Fruit fly (Drosophila melanogaster) whole organism, embryonic: Measurements from ENCODE around the gene ghi.

Source experiments
- Asciz ChIP-seq: fragments of 200-800 bp; sonication (Bioruptor generic); optimal IDR thresholded peaks from 2 replicates; lab custom pipeline; 2017; ENCODE audit warnings: missing biosample characterization, mild to moderate bottlenecking, missing genetic modification characterization, missing genetic modification reagents
- C15 ChIP-seq: fragments of 200-800 bp; sonication (Bioruptor generic); IDR thresholded peaks from 3 replicates; pipeline ENCODE4 v1.3.6; 2022; ENCODE audit warnings: missing biosample characterization, missing genetic modification characterization
- CG10543 ChIP-seq: fragments of 200-800 bp; sonication (Bioruptor generic); optimal IDR thresholded peaks from 3 replicates; lab custom pipeline; 2017; ENCODE audit warnings: missing biosample characterization, mild to moderate bottlenecking, missing genetic modification characterization, moderate library complexity
- CG10565 ChIP-seq: fragments of 200-800 bp; sonication (Bioruptor generic); optimal IDR thresholded peaks from 3 replicates; lab custom pipeline; 2016; ENCODE audit warnings: missing biosample characterization, mild to moderate bottlenecking, missing genetic modification characterization
- CG10979 ChIP-seq: fragments of 200-800 bp; sonication (Bioruptor generic); optimal IDR thresholded peaks from 2 replicates; lab custom pipeline; 2018; ENCODE audit warnings: missing biosample characterization, mild to moderate bottlenecking, missing genetic modification characterization, moderate library complexity
- CG12769 ChIP-seq: fragments of 200-800 bp; sonication (Bioruptor generic); optimal IDR thresholded peaks from 2 replicates; lab custom pipeline; 2019; ENCODE audit warnings: missing biosample characterization, mild to moderate bottlenecking, missing genetic modification characterization, moderate library complexity
- CG12942 ChIP-seq: fragments of 200-800 bp; sonication (Bioruptor generic); optimal IDR thresholded peaks from 3 replicates; lab custom pipeline; 2016; ENCODE audit warnings: missing biosample characterization, missing genetic modification characterization
- CG16815 ChIP-seq: fragments of 200-800 bp; sonication (Bioruptor generic); optimal IDR thresholded peaks from 3 replicates; lab custom pipeline; 2017; ENCODE audit warnings: missing biosample characterization, mild to moderate bottlenecking, missing genetic modification characterization
- CG17385 ChIP-seq: fragments of 200-800 bp; sonication (Bioruptor generic); optimal IDR thresholded peaks from 3 replicates; lab custom pipeline; 2018; ENCODE audit warnings: missing biosample characterization, mild to moderate bottlenecking, missing genetic modification characterization
- CG18262 ChIP-seq: fragments of 200-800 bp; optimal IDR thresholded peaks from 3 replicates; lab custom pipeline; 2019; ENCODE audit warnings: missing biosample characterization, mild to moderate bottlenecking, missing genetic modification characterization, moderate library complexity
- CG2202 ChIP-seq: fragments of 200-800 bp; sonication (Bioruptor generic); optimal IDR thresholded peaks from 2 replicates; lab custom pipeline; 2018; ENCODE audit warnings: missing biosample characterization, mild to moderate bottlenecking, missing genetic modification characterization
- CG2678 ChIP-seq: fragments of 200-800 bp; sonication (Bioruptor generic); optimal IDR thresholded peaks from 3 replicates; lab custom pipeline; 2019; ENCODE audit warnings: missing biosample characterization, mild to moderate bottlenecking, missing genetic modification characterization, moderate library complexity
- CG30020 ChIP-seq: fragments of 200-800 bp; optimal IDR thresholded peaks from 2 replicates; lab custom pipeline; 2019; ENCODE audit warnings: missing biosample characterization, mild to moderate bottlenecking, missing genetic modification characterization, moderate library complexity
- CG30403 ChIP-seq: fragments of 200-800 bp; sonication (Bioruptor generic); optimal IDR thresholded peaks from 3 replicates; lab custom pipeline; 2016; ENCODE audit warnings: missing biosample characterization, missing genetic modification characterization
- CG3407 ChIP-seq: fragments of 200-800 bp; sonication (Bioruptor generic); optimal IDR thresholded peaks from 2 replicates; lab custom pipeline; 2018; ENCODE audit warnings: missing biosample characterization, mild to moderate bottlenecking, missing genetic modification characterization
- CG3847 ChIP-seq: fragments of 200-800 bp; sonication (Bioruptor generic); IDR thresholded peaks from 2 replicates; pipeline ENCODE4 v1.3.6; 2022; ENCODE audit warnings: missing biosample characterization, missing genetic modification characterization
- CG3995 ChIP-seq: fragments of 200-800 bp; sonication (Bioruptor generic); optimal IDR thresholded peaks from 3 replicates; lab custom pipeline; 2016; ENCODE audit warnings: missing biosample characterization, missing genetic modification characterization
- CG4820 ChIP-seq: fragments of 200-800 bp; sonication (Bioruptor generic); optimal IDR thresholded peaks from 3 replicates; lab custom pipeline; 2016; ENCODE audit warnings: missing biosample characterization, missing genetic modification characterization
- CG4854 ChIP-seq: fragments of 200-800 bp; sonication (Bioruptor generic); optimal IDR thresholded peaks from 2 replicates; lab custom pipeline; 2016; ENCODE audit warnings: missing biosample characterization, missing genetic modification characterization, inconsistent platforms
- CG6254 ChIP-seq: fragments of 200-800 bp; sonication (Bioruptor generic); optimal IDR thresholded peaks from 3 replicates; lab custom pipeline; 2017; ENCODE audit warnings: mild to moderate bottlenecking, missing biosample characterization, missing genetic modification reagents, missing genetic modification characterization
- CG7987 ChIP-seq: fragments of 200-800 bp; sonication (Bioruptor generic); optimal IDR thresholded peaks from 2 replicates; lab custom pipeline; 2018; ENCODE audit warnings: missing biosample characterization, mild to moderate bottlenecking, missing genetic modification characterization, moderate library complexity
- CoRest ChIP-seq: fragments of 200-800 bp; sonication (Bioruptor generic); optimal IDR thresholded peaks from 3 replicates; lab custom pipeline; 2018; ENCODE audit warnings: missing biosample characterization, mild to moderate bottlenecking, missing genetic modification characterization, moderate library complexity
- Dll ChIP-seq: fragments of 200-800 bp; sonication (Bioruptor generic); IDR thresholded peaks from 4 replicates; pipeline ENCODE4 v1.3.6; 2022; ENCODE audit warnings: missing biosample characterization, missing genetic modification characterization; ENCODE audit not compliant: partially characterized antibody
- Hey ChIP-seq: fragments of 200-800 bp; sonication (Bioruptor generic); optimal IDR thresholded peaks from 3 replicates; lab custom pipeline; 2018; ENCODE audit warnings: missing biosample characterization, mild to moderate bottlenecking, missing genetic modification characterization
- HmgD ChIP-seq: fragments of 200-800 bp; sonication (Bioruptor generic); optimal IDR thresholded peaks from 3 replicates; lab custom pipeline; 2016; ENCODE audit warnings: missing biosample characterization, missing genetic modification characterization
- Hmr ChIP-seq: fragments of 200-800 bp; sonication (Bioruptor generic); optimal IDR thresholded peaks from 3 replicates; lab custom pipeline; 2017; ENCODE audit warnings: mild to moderate bottlenecking, missing biosample characterization, missing genetic modification reagents, missing genetic modification characterization
- Sox100B ChIP-seq: fragments of 200-800 bp; sonication (Bioruptor generic); optimal IDR thresholded peaks from 3 replicates; lab custom pipeline; 2018; ENCODE audit warnings: missing biosample characterization, mild to moderate bottlenecking, missing genetic modification characterization
- Sry-β ChIP-seq: fragments of 200-800 bp; sonication (Bioruptor generic); optimal IDR thresholded peaks from 2 replicates; lab custom pipeline; 2018; ENCODE audit warnings: missing biosample characterization, mild to moderate bottlenecking, missing genetic modification characterization, moderate library complexity
- abd-A ChIP-seq: fragments of 200-800 bp; sonication (Bioruptor generic); optimal IDR thresholded peaks from 3 replicates; lab custom pipeline; 2019; ENCODE audit warnings: missing biosample characterization, mild to moderate bottlenecking, missing genetic modification characterization, moderate library complexity
- bcd ChIP-seq: fragments of 200-800 bp; sonication (Bioruptor generic); optimal IDR thresholded peaks from 2 replicates; lab custom pipeline; 2017; ENCODE audit warnings: missing biosample characterization, mild to moderate bottlenecking, missing genetic modification characterization
- bigmax ChIP-seq: fragments of 200-800 bp; sonication (Bioruptor generic); optimal IDR thresholded peaks from 2 replicates; lab custom pipeline; 2018; ENCODE audit warnings: missing biosample characterization, mild to moderate bottlenecking, missing genetic modification characterization
- chn ChIP-seq: fragments of 200-800 bp; sonication (Bioruptor generic); optimal IDR thresholded peaks from 2 replicates; lab custom pipeline; 2016; ENCODE audit warnings: missing biosample characterization, missing genetic modification characterization
- ci ChIP-seq: fragments of 200-800 bp; sonication (Bioruptor generic); IDR thresholded peaks from 3 replicates; pipeline ENCODE4 v1.3.6; 2022; ENCODE audit warnings: missing biosample characterization, missing genetic modification characterization
- crp ChIP-seq, 2 experiments: fragments of 200-800 bp; sonication (Bioruptor generic); optimal IDR thresholded peaks; 2 replicates in 1 of 2; 3 replicates in 1 of 2; lab custom pipeline; 2017; ENCODE audit warnings: missing biosample characterization in 2 of 2, missing genetic modification characterization in 2 of 2, mild to moderate bottlenecking in 1 of 2, moderate library complexity in 1 of 2
- dysf ChIP-seq: fragments of 200-800 bp; sonication (Bioruptor generic); IDR thresholded peaks from 3 replicates; pipeline ENCODE4 v1.3.6; 2022; ENCODE audit warnings: missing biosample characterization, missing genetic modification characterization
- gcm2 ChIP-seq: fragments of 200-800 bp; sonication (Bioruptor generic); optimal IDR thresholded peaks from 2 replicates; lab custom pipeline; 2016; ENCODE audit warnings: missing biosample characterization, missing genetic modification characterization
- jumu ChIP-seq: fragments of 200-800 bp; sonication (Bioruptor generic); optimal IDR thresholded peaks from 3 replicates; lab custom pipeline; 2016; ENCODE audit warnings: missing biosample characterization, missing genetic modification characterization
- ken ChIP-seq: fragments of 200-800 bp; sonication (Bioruptor generic); IDR thresholded peaks from 3 replicates; pipeline ENCODE4 v1.3.6; 2022; ENCODE audit warnings: missing biosample characterization, missing genetic modification characterization
- lmd ChIP-seq: fragments of 200-800 bp; sonication (Bioruptor generic); IDR thresholded peaks from 2 replicates; pipeline ENCODE4 v1.3.6; 2022; ENCODE audit warnings: missing biosample characterization, missing genetic modification characterization
- p53 ChIP-seq: fragments of 200-800 bp; sonication (Bioruptor generic); optimal IDR thresholded peaks from 2 replicates; lab custom pipeline; 2016; ENCODE audit warnings: missing biosample characterization, missing genetic modification characterization
- peb ChIP-seq: fragments of 200-800 bp; sonication (Bioruptor generic); IDR thresholded peaks from 2 replicates; pipeline ENCODE4 v1.3.6; 2022; ENCODE audit warnings: missing biosample characterization, missing genetic modification characterization
- pho ChIP-seq: fragments of 200-800 bp; sonication (Bioruptor generic); optimal IDR thresholded peaks from 2 replicates; lab custom pipeline; 2016; ENCODE audit warnings: missing biosample characterization, missing genetic modification characterization
- pum ChIP-seq: fragments of 200-800 bp; sonication (Bioruptor generic); optimal IDR thresholded peaks from 2 replicates; lab custom pipeline; 2016; ENCODE audit warnings: missing biosample characterization, missing genetic modification characterization
- scrt ChIP-seq: fragments of 200-800 bp; sonication (Bioruptor generic); optimal IDR thresholded peaks from 2 replicates; lab custom pipeline; 2018; ENCODE audit warnings: missing biosample characterization, mild to moderate bottlenecking, missing genetic modification characterization, moderate library complexity
- stwl ChIP-seq: fragments of 200-800 bp; sonication (Bioruptor generic); optimal IDR thresholded peaks from 3 replicates; lab custom pipeline; 2018; ENCODE audit warnings: missing biosample characterization, mild to moderate bottlenecking, missing genetic modification characterization, moderate library complexity
- tap ChIP-seq: fragments of 200-800 bp; optimal IDR thresholded peaks from 3 replicates; lab custom pipeline; 2019; ENCODE audit warnings: missing biosample characterization, mild to moderate bottlenecking, missing genetic modification characterization, moderate library complexity
- tin ChIP-seq: fragments of 200-800 bp; sonication (Bioruptor generic); optimal IDR thresholded peaks from 3 replicates; lab custom pipeline; 2016; ENCODE audit warnings: missing biosample characterization, missing genetic modification characterization
- tio ChIP-seq: fragments of 200-800 bp; sonication (Bioruptor generic); optimal IDR thresholded peaks from 2 replicates; lab custom pipeline; 2017; ENCODE audit warnings: missing biosample characterization, missing genetic modification characterization, inconsistent platforms
- unc-4 ChIP-seq: fragments of 200-800 bp; sonication (Bioruptor generic); IDR thresholded peaks from 2 replicates; pipeline ENCODE4 v1.3.6; 2022; ENCODE audit warnings: missing biosample characterization, missing genetic modification characterization; ENCODE audit not compliant: partially characterized antibody

The ghi gene

DNA sequence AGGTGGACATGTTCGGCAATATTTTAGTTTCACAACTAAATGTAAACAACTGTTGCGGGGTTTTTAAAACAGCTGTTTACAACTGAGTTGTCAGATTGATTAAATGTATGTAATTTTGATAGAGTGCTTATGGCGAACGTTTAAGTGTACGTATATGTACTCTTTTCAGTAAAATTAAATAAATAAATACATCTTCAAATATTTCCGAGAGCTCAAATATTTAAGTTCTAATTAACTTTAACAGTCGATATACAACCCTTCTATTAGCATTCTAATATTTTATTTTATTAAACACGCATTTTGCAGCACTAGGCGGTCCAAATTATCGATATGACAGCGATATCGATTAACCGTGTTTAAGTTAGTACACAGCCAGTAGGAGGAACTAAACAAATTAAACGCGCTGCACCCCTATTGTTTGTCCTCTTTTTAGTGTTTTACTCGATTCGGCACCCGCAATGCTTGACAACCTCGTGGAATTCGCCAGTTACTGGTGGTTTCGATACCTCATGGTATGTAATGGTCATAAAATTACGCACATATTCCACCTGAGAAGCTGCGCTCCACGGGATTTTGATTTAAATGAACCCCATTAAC is at the start of gene ghi, which contains the start of gene CG3448 (continued):
- TF ChIP-seq CG4854 (GFP tag; lab: Kevin White, UChicago) (peak; percentile 0), Dll (GFP tag; lab: Robert Waterston, UW) (peak; percentile 77), Sox100B (peak; percentile 65), CoRest (peak; percentile 54), CG12942 (no peak), tap (tag; lab: Kevin White, UChicago) (peak; percentile 45), CG17385 (GFP tag; lab: Kevin White, UChicago) (no peak), CG16815 (GFP tag; lab: Kevin White, UChicago) (no peak), HmgD (GFP tag; lab: Kevin White, UChicago) (no peak), chn (GFP tag; lab: Kevin White, UChicago) (peak; percentile 24), CG6254 (GFP tag; lab: Kevin White, UChicago) (no peak), tio (GFP tag; lab: Kevin White, UChicago) (no peak), lmd (GFP tag; lab: Robert Waterston, UW) (peak; percentile 73), CG2202 (no peak), CG18262 (tag; lab: Kevin White, UChicago) (peak; percentile 66), CG10543 (peak; percentile 53), dysf (GFP tag; lab: Robert Waterston, UW) (peak; percentile 65; the same call in 2 of the 3 replicates), bcd (GFP tag; lab: Kevin White, UChicago) (peak; percentile 56), CG30020 (tag; lab: Kevin White, UChicago) (peak; percentile 41), abd-A (peak; percentile 87), CG3995 (peak; percentile 37), ci (GFP tag; lab: Robert Waterston, UW) (peak; percentile 51; the same call in 2 of the 3 replicates), Asciz (GFP tag; lab: Kevin White, UChicago) (peak; percentile 18), Hmr (GFP tag; lab: Kevin White, UChicago) (peak; percentile 70), p53 (GFP tag; lab: Kevin White, UChicago) (no peak), CG7987 (GFP tag; lab: Kevin White, UChicago) (peak; percentile 66), Sry-β (GFP tag; lab: Kevin White, UChicago) (no peak), CG12769 (tag; lab: Kevin White, UChicago) (peak; percentile 8), CG3847 (GFP tag; lab: Robert Waterston, UW) (peak; percentile 49; the same call in 1 of the 2 replicates), gcm2 (GFP tag; lab: Kevin White, UChicago) (no peak), pho (peak; percentile 28), CG3407 (GFP tag; lab: Kevin White, UChicago) (no peak), peb (GFP tag; lab: Robert Waterston, UW) (0 out of 2 replicates have a peak, but pooled peaks have one; percentile 40), unc-4 (peak; percentile 70), CG2678 (peak; percentile 81), CG10565 (GFP tag; lab: Kevin White, UChicago) (no peak), CG4820 (peak; percentile 58), bigmax (GFP tag; lab: Kevin White, UChicago) (no peak), CG30403 (peak; percentile 76), C15 (GFP tag; lab: Robert Waterston, UW) (no peak), tin (GFP tag; lab: Kevin White, UChicago) (peak; percentile 75), jumu (GFP tag; lab: Kevin White, UChicago) (peak; percentile 17), crp (GFP tag; optimal IDR thresholded peaks at IDR 0.05; lab: Kevin White, UChicago) (peak; percentile 13 to 84), scrt (GFP tag; lab: Kevin White, UChicago) (peak; percentile 91), ken (GFP tag; lab: Robert Waterston, UW) (no peak), CG10979 (tag; lab: Kevin White, UChicago) (peak; percentile 39), stwl (tag; lab: Kevin White, UChicago) (peak; percentile 93), pum (peak; percentile 11), Hey (no peak)
